Fruit fly (Drosophila melanogaster) whole organism, embryonic: Measurements from ENCODE around the gene CG13075.

Source experiments
- Ada2b ChIP-seq: fragments of 200-800 bp; sonication (Bioruptor generic); IDR thresholded peaks from 2 replicates; pipeline ENCODE4 v1.3.6; 2022; ENCODE audit warnings: missing biosample characterization, missing genetic modification characterization
- Bgb ChIP-seq: fragments of 200-800 bp; sonication (Bioruptor generic); IDR thresholded peaks from 2 replicates; pipeline ENCODE4 v1.3.6; 2022; ENCODE audit warnings: missing biosample characterization, missing genetic modification characterization; ENCODE audit not compliant: partially characterized antibody
- CG10321 ChIP-seq: fragments of 200-800 bp; sonication (Bioruptor generic); IDR thresholded peaks from 2 replicates; pipeline ENCODE4 v1.3.6; 2022; ENCODE audit warnings: missing biosample characterization, missing genetic modification characterization
- CG11560 ChIP-seq: fragments of 200-800 bp; sonication (Bioruptor generic); IDR thresholded peaks from 3 replicates; pipeline ENCODE4 v1.3.6; 2022; ENCODE audit warnings: missing biosample characterization, missing genetic modification characterization
- CG13287 ChIP-seq: fragments of 200-800 bp; sonication (Bioruptor generic); IDR thresholded peaks from 2 replicates; pipeline ENCODE4 v1.3.6; 2022; ENCODE audit warnings: missing biosample characterization, missing genetic modification characterization; ENCODE audit not compliant: partially characterized antibody
- CG13624 ChIP-seq: fragments of 200-800 bp; sonication (Bioruptor generic); optimal IDR thresholded peaks from 2 replicates; lab custom pipeline; 2016; ENCODE audit warnings: missing biosample characterization, missing genetic modification characterization
- CG14860 ChIP-seq: fragments of 200-800 bp; sonication (Bioruptor generic); IDR thresholded peaks from 3 replicates; pipeline ENCODE4 v1.3.6; 2022; ENCODE audit warnings: missing biosample characterization, missing genetic modification characterization; ENCODE audit not compliant: partially characterized antibody
- CG15514 ChIP-seq: fragments of 200-800 bp; sonication (Bioruptor generic); optimal IDR thresholded peaks from 3 replicates; lab custom pipeline; 2017; ENCODE audit warnings: missing biosample characterization, missing genetic modification characterization, mild to moderate bottlenecking, moderate library complexity, missing genetic modification reagents
- CG17361 ChIP-seq: fragments of 200-800 bp; sonication (Bioruptor generic); IDR thresholded peaks from 3 replicates; pipeline ENCODE4 v1.3.6; 2022; ENCODE audit warnings: missing biosample characterization, missing genetic modification characterization
- CG18476 ChIP-seq: fragments of 200-800 bp; sonication (Bioruptor generic); optimal IDR thresholded peaks from 2 replicates; lab custom pipeline; 2016; ENCODE audit warnings: missing biosample characterization, mild to moderate bottlenecking, missing genetic modification characterization
- CG2889 ChIP-seq: fragments of 200-800 bp; sonication (Bioruptor generic); IDR thresholded peaks from 3 replicates; pipeline ENCODE4 v1.3.6; 2022; ENCODE audit warnings: missing biosample characterization, missing genetic modification characterization
- CG32767 ChIP-seq: fragments of 200-800 bp; sonication (Bioruptor generic); IDR thresholded peaks from 2 replicates; pipeline ENCODE4 v1.3.6; 2022; ENCODE audit warnings: missing biosample characterization, missing genetic modification characterization
- CG33213 ChIP-seq: fragments of 200-800 bp; sonication (Bioruptor generic); optimal IDR thresholded peaks from 3 replicates; lab custom pipeline; 2016; ENCODE audit warnings: missing biosample characterization, missing genetic modification characterization
- CG3407 ChIP-seq: fragments of 200-800 bp; sonication (Bioruptor generic); optimal IDR thresholded peaks from 2 replicates; lab custom pipeline; 2018; ENCODE audit warnings: missing biosample characterization, mild to moderate bottlenecking, missing genetic modification characterization
- CG4282 ChIP-seq: fragments of 200-800 bp; sonication (Bioruptor generic); optimal IDR thresholded peaks from 2 replicates; lab custom pipeline; 2016; ENCODE audit warnings: missing biosample characterization, missing genetic modification characterization
- CG6791 ChIP-seq: fragments of 200-800 bp; sonication (Bioruptor generic); IDR thresholded peaks from 3 replicates; pipeline ENCODE4 v1.3.6; 2022; ENCODE audit warnings: missing biosample characterization, missing genetic modification characterization; ENCODE audit not compliant: partially characterized antibody
- CG8924 ChIP-seq: fragments of 200-800 bp; optimal IDR thresholded peaks from 3 replicates; lab custom pipeline; 2019; ENCODE audit warnings: missing biosample characterization, mild to moderate bottlenecking, missing genetic modification characterization, moderate library complexity
- CG9797 ChIP-seq: fragments of 200-800 bp; sonication (Bioruptor generic); optimal IDR thresholded peaks from 3 replicates; lab custom pipeline; 2018; ENCODE audit warnings: missing biosample characterization, mild to moderate bottlenecking, missing genetic modification characterization
- CG9817 ChIP-seq: fragments of 200-800 bp; sonication (Bioruptor generic); optimal IDR thresholded peaks from 2 replicates; lab custom pipeline; 2018; ENCODE audit warnings: missing biosample characterization, mild to moderate bottlenecking, missing genetic modification characterization, moderate library complexity
- Dll ChIP-seq: fragments of 200-800 bp; sonication (Bioruptor generic); IDR thresholded peaks from 4 replicates; pipeline ENCODE4 v1.3.6; 2022; ENCODE audit warnings: missing biosample characterization, missing genetic modification characterization; ENCODE audit not compliant: partially characterized antibody
- E2f1 ChIP-seq: fragments of 200-800 bp; sonication (Bioruptor generic); IDR thresholded peaks from 2 replicates; pipeline ENCODE4 v1.3.6; 2022; ENCODE audit warnings: missing biosample characterization, missing genetic modification characterization
- Lhr ChIP-seq: fragments of 200-800 bp; sonication (Bioruptor generic); optimal IDR thresholded peaks from 3 replicates; lab custom pipeline; 2017; ENCODE audit warnings: mild to moderate bottlenecking, missing biosample characterization, missing genetic modification reagents, missing genetic modification characterization
- MTF-1 ChIP-seq: fragments of 200-800 bp; sonication (Bioruptor generic); optimal IDR thresholded peaks from 2 replicates; lab custom pipeline; 2018; ENCODE audit warnings: missing biosample characterization, mild to moderate bottlenecking, missing genetic modification characterization, borderline replicate concordance
- Spps ChIP-seq: fragments of 200-800 bp; sonication (Bioruptor generic); optimal IDR thresholded peaks from 2 replicates; lab custom pipeline; 2018; ENCODE audit warnings: missing biosample characterization, mild to moderate bottlenecking, missing genetic modification characterization
- YL-1 ChIP-seq: fragments of 200-800 bp; sonication (Bioruptor generic); optimal IDR thresholded peaks from 3 replicates; lab custom pipeline; 2017; ENCODE audit warnings: missing biosample characterization, mild to moderate bottlenecking, missing genetic modification characterization
- abd-A ChIP-seq: fragments of 200-800 bp; sonication (Bioruptor generic); optimal IDR thresholded peaks from 3 replicates; lab custom pipeline; 2019; ENCODE audit warnings: missing biosample characterization, mild to moderate bottlenecking, missing genetic modification characterization, moderate library complexity
- amos ChIP-seq: fragments of 200-800 bp; sonication (Bioruptor generic); IDR thresholded peaks from 2 replicates; pipeline ENCODE4 v1.3.6; 2022; ENCODE audit warnings: missing biosample characterization, missing genetic modification characterization; ENCODE audit not compliant: partially characterized antibody
- bowl ChIP-seq: fragments of 200-800 bp; sonication (Bioruptor generic); IDR thresholded peaks from 2 replicates; pipeline ENCODE4 v1.3.6; 2022; ENCODE audit warnings: missing biosample characterization, missing genetic modification characterization
- chif ChIP-seq, 2 experiments: fragments of 200-800 bp; sonication (Bioruptor generic); optimal IDR thresholded peaks; 3 replicates each; lab custom pipeline; 2016; ENCODE audit warnings: missing biosample characterization in 2 of 2, missing genetic modification characterization in 2 of 2
- ci ChIP-seq: fragments of 200-800 bp; sonication (Bioruptor generic); IDR thresholded peaks from 3 replicates; pipeline ENCODE4 v1.3.6; 2022; ENCODE audit warnings: missing biosample characterization, missing genetic modification characterization
- hbn ChIP-seq: fragments of 200-800 bp; sonication (Bioruptor generic); IDR thresholded peaks from 2 replicates; pipeline ENCODE4 v1.3.6; 2022; ENCODE audit warnings: missing biosample characterization, missing genetic modification characterization; ENCODE audit not compliant: partially characterized antibody
- lilli ChIP-seq: fragments of 200-800 bp; sonication (Bioruptor generic); optimal IDR thresholded peaks from 3 replicates; lab custom pipeline; 2016; ENCODE audit warnings: missing biosample characterization, missing genetic modification characterization
- luna ChIP-seq: fragments of 200-800 bp; sonication (Bioruptor generic); optimal IDR thresholded peaks from 2 replicates; lab custom pipeline; 2016; ENCODE audit warnings: missing biosample characterization, missing genetic modification characterization
- nerfin-2 ChIP-seq: fragments of 200-800 bp; sonication (Bioruptor generic); IDR thresholded peaks from 2 replicates; pipeline ENCODE4 v1.3.6; 2022; ENCODE audit warnings: missing biosample characterization, missing genetic modification characterization; ENCODE audit not compliant: partially characterized antibody
- pfk ChIP-seq: fragments of 200-800 bp; sonication (Bioruptor generic); optimal IDR thresholded peaks from 2 replicates; lab custom pipeline; 2018; ENCODE audit warnings: missing biosample characterization, mild to moderate bottlenecking, missing genetic modification characterization, moderate library complexity
- phol ChIP-seq: fragments of 200-800 bp; sonication (Bioruptor generic); optimal IDR thresholded peaks from 3 replicates; lab custom pipeline; 2018; ENCODE audit warnings: missing biosample characterization, mild to moderate bottlenecking, missing genetic modification characterization, moderate library complexity
- psq ChIP-seq: fragments of 200-800 bp; sonication (Bioruptor generic); optimal IDR thresholded peaks from 2 replicates; lab custom pipeline; 2017; ENCODE audit warnings: missing biosample characterization, missing genetic modification characterization
- pzg ChIP-seq: fragments of 200-800 bp; sonication (Bioruptor generic); optimal IDR thresholded peaks from 3 replicates; lab custom pipeline; 2018; ENCODE audit warnings: missing biosample characterization, mild to moderate bottlenecking, missing genetic modification characterization, moderate library complexity
- row ChIP-seq: fragments of 200-800 bp; sonication (Bioruptor generic); IDR thresholded peaks from 3 replicates; pipeline ENCODE4 v1.3.6; 2022; ENCODE audit warnings: missing biosample characterization, missing genetic modification characterization
- sens ChIP-seq: fragments of 200-800 bp; sonication (Bioruptor generic); peaks from one replicate; lab custom pipeline; 2016; ENCODE audit warnings: missing biosample characterization, missing genetic modification characterization
- stwl ChIP-seq: fragments of 200-800 bp; sonication (Bioruptor generic); optimal IDR thresholded peaks from 3 replicates; lab custom pipeline; 2018; ENCODE audit warnings: missing biosample characterization, mild to moderate bottlenecking, missing genetic modification characterization, moderate library complexity
- tna ChIP-seq: fragments of 200-800 bp; sonication (Bioruptor generic); IDR thresholded peaks from 2 replicates; pipeline ENCODE4 v1.3.6; 2022; ENCODE audit warnings: missing biosample characterization, missing genetic modification characterization; ENCODE audit not compliant: partially characterized antibody
- trem ChIP-seq: fragments of 200-800 bp; optimal IDR thresholded peaks from 3 replicates; lab custom pipeline; 2019; ENCODE audit warnings: missing biosample characterization, mild to moderate bottlenecking, missing genetic modification characterization, moderate library complexity
- unc-4 ChIP-seq: fragments of 200-800 bp; sonication (Bioruptor generic); IDR thresholded peaks from 2 replicates; pipeline ENCODE4 v1.3.6; 2022; ENCODE audit warnings: missing biosample characterization, missing genetic modification characterization; ENCODE audit not compliant: partially characterized antibody
- vnd ChIP-seq: fragments of 200-800 bp; sonication (Bioruptor generic); IDR thresholded peaks from 3 replicates; pipeline ENCODE4 v1.3.6; 2022; ENCODE audit warnings: missing biosample characterization, missing genetic modification characterization; ENCODE audit not compliant: partially characterized antibody

The CG13075 gene

DNA sequence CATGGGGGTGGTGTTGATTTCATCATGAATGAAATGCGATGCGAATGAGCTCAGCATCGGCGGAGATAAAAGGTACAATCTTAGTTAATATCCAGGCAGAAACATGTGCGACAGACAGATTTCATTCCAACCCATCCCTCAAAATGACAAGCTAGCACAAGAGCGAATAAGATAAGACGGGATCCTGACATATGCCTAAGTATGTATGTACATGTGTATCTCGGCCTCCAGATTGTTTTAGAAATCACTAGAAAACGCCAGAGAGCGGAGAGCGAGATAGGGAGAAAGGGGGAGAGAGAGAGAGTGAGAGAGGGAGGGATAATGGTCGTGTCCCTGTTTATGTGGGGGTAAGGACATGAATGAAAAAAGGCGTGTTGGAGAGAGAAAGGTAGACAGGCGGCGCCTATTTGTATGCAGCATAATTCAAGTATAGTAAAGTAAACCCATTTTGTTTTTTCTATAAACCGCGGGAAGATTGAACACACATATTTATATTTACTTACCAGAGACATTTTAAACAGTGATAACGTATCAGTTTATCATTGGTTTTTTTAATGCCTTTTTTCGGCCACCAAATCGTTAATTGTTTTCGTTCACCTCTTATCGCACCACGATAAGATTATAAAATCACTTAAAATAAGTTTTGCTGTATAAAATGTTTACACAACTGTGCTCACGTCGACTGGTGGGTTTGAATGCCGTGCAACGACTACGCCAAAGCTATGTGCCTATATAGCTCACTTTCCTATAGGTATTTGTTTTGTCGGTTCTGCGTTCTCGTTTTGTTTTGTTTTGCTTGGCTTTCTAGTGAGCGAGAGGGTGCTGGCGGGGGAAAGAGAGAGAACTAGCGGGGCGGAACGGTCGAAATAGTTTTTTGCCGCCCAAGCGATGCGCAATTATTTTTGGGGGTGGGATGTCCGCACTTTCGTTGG is 33.6 kb upstream of the CG13075 start (continued):
- TF ChIP-seq Ada2b (GFP tag; lab: Robert Waterston, UW) = 0 out of 2 replicates have a peak, but pooled peaks have one; percentile 7
- no peak for TF ChIP-seq CG17361 (GFP tag; lab: Robert Waterston, UW)
- TF ChIP-seq CG32767 (GFP tag; lab: Robert Waterston, UW) = no peak
- no peak for TF ChIP-seq Spps (tag; lab: Kevin White, UChicago)

DNA sequence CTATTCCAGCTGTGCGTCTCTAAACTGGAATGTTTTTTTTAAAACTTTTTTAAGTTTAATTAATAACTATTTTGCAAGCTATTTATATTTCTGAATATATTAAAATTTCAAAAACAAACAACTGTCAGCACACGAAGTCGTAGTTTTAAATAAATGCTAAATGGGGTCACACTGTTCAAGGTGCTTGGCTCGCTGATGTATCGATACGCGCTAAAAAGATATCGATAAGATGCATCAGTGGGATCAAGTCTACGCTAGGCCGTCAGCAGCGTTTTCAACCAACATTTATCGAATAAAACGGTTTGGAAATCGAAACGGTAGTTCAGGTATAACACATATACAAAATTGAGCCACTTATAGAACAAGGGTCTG is 32.9 kb upstream of the CG13075 start, which contains the start of gene Diap1:
Gene Diap1 (minus strand): TSS at position 148 of the 372 bp plus-strand sequence.
- TF ChIP-seq YL-1 (GFP tag; lab: Kevin White, UChicago) (no peak), luna (GFP tag; lab: Kevin White, UChicago) (no peak), psq (GFP tag; lab: Kevin White, UChicago) (no peak), CG18476 (GFP tag; lab: Kevin White, UChicago) (no peak), hbn (GFP tag; lab: Robert Waterston, UW) (peak; percentile 82), unc-4 (GFP tag; lab: Robert Waterston, UW) (peak; percentile 88), nerfin-2 (GFP tag; lab: Robert Waterston, UW) (peak; percentile 84), abd-A (tag; lab: Kevin White, UChicago) (peak; percentile 7), pzg (GFP tag; lab: Kevin White, UChicago) (peak; percentile 99), pfk (GFP tag; lab: Kevin White, UChicago) (peak; percentile 64), stwl (tag; lab: Kevin White, UChicago) (peak; percentile 93), phol (tag; lab: Kevin White, UChicago) (peak; percentile 40), amos (GFP tag; lab: Robert Waterston, UW) (peak; percentile 89; the same call in 1 of the 2 replicates), Bgb (GFP tag; lab: Robert Waterston, UW) (peak; percentile 95), bowl (GFP tag; lab: Robert Waterston, UW) (no peak), CG8924 (tag; lab: Kevin White, UChicago) (no peak), CG13624 (peak; percentile 50), MTF-1 (GFP tag; lab: Kevin White, UChicago) (no peak), CG9797 (GFP tag; lab: Kevin White, UChicago) (peak; percentile 62), CG3407 (GFP tag; lab: Kevin White, UChicago) (no peak), CG11560 (tag; lab: Robert Waterston, UW) (peak; percentile 100), vnd (GFP tag; lab: Robert Waterston, UW) (peak; percentile 81; the same call in 2 of the 3 replicates), CG9817 (tag; lab: Kevin White, UChicago) (peak; percentile 17), E2f1 (GFP tag; lab: Robert Waterston, UW) (no peak; the same call in 1 of the 2 replicates), trem (tag; lab: Kevin White, UChicago) (peak; percentile 76), CG33213 (GFP tag; lab: Kevin White, UChicago) (peak; percentile 41), tna (GFP tag; lab: Robert Waterston, UW) (peak; percentile 78), sens (peak; percentile 87), CG15514 (GFP tag; lab: Kevin White, UChicago) (peak; percentile 96), row (GFP tag; lab: Robert Waterston, UW) (0 out of 3 replicates have a peak, but pooled peaks have one; percentile 36), lilli (peak; percentile 14), CG14860 (GFP tag; lab: Robert Waterston, UW) (peak; percentile 84), CG13287 (GFP tag; lab: Robert Waterston, UW) (peak; percentile 94), CG10321 (GFP tag; lab: Robert Waterston, UW) (no peak), chif (GFP tag; optimal IDR thresholded peaks at IDR 0.05; lab: Kevin White, UChicago) (peak in 1 of 2 experiments; percentile 10), CG2889 (GFP tag; lab: Robert Waterston, UW) (no peak), CG6791 (GFP tag; lab: Robert Waterston, UW) (peak; percentile 96), Lhr (GFP tag; lab: Kevin White, UChicago) (peak; percentile 77), CG4282 (GFP tag; lab: Kevin White, UChicago) (no peak), Dll (GFP tag; lab: Robert Waterston, UW) (peak; percentile 91), ci (GFP tag; lab: Robert Waterston, UW) (peak; percentile 14; the same call in 2 of the 3 replicates)
